In genomic region chrIII:10810837-10811814, ce11 we compare ENCODE assay signal across 8 worm cellular contexts.
A peak's percentile ranks its signal among the peaks of the same experiment; 100 is the strongest.
TF ChIP-seq lines count a peak whose summit lies in the region.

No protein-coding gene starts in this region.

TF ChIP-seq in whole organism, L1 larva, 84 proteins besides CTCF, POLR2A, EP300 and RAD21 (continues in another document):
- no peak for TF ChIP-seq fos-1 (tag; optimal IDR thresholded peaks at IDR 0.05; lab: Kevin White, UChicago)
- no peak for TF ChIP-seq vab-15 (tag; optimal IDR thresholded peaks at IDR 0.05; lab: Kevin White, UChicago)
- no peak for TF ChIP-seq hlh-4 (tag; optimal IDR thresholded peaks at IDR 0.05; lab: Kevin White, UChicago)
- TF ChIP-seq F16B12.6 (tag; optimal IDR thresholded peaks at IDR 0.05; lab: Kevin White, UChicago): no peak
- peak; percentile 28 for TF ChIP-seq xbp-1 (tag; optimal IDR thresholded peaks at IDR 0.05; lab: Kevin White, UChicago)
- TF ChIP-seq fkh-10 (GFP tag; optimal IDR thresholded peaks at IDR 0.05; lab: Kevin White, UChicago): no peak
- no peak for TF ChIP-seq ceh-90 (tag; optimal IDR thresholded peaks at IDR 0.05; lab: Kevin White, UChicago)
- TF ChIP-seq nhr-71 (tag; optimal IDR thresholded peaks at IDR 0.05; lab: Kevin White, UChicago): peak; percentile 51
- peak; percentile 12 for TF ChIP-seq pax-3 (tag; optimal IDR thresholded peaks at IDR 0.05; lab: Kevin White, UChicago)
- no peak for TF ChIP-seq jun-1 (tag; optimal IDR thresholded peaks at IDR 0.05; lab: Kevin White, UChicago)
- TF ChIP-seq ces-1 (GFP tag; optimal IDR thresholded peaks at IDR 0.05; lab: Kevin White, UChicago): no peak
- no peak for TF ChIP-seq mab-9 (GFP tag; IDR thresholded peaks at IDR 0.05; lab: Robert Waterston, UW)

TF ChIP-seq in whole organism, L2 larva, 48 proteins besides CTCF, POLR2A, EP300 and RAD21:
- peak in 1 of 2 experiments; percentile 36 for TF ChIP-seq lsy-2 (tag; optimal IDR thresholded peaks at IDR 0.05; lab: Kevin White, UChicago)
- TF ChIP-seq F13H6.1 (tag; optimal IDR thresholded peaks at IDR 0.05; lab: Kevin White, UChicago): peak; percentile 22
- TF ChIP-seq nhr-21 (tag; optimal IDR thresholded peaks at IDR 0.05; lab: Kevin White, UChicago): no peak
- peak; percentile 29 for TF ChIP-seq ama-1 (optimal IDR thresholded peaks at IDR 0.05; lab: Kevin White, UChicago)
- TF ChIP-seq alr-1 (tag; optimal IDR thresholded peaks at IDR 0.05; lab: Kevin White, UChicago): no peak
- no peak for TF ChIP-seq nhr-25 (tag; optimal IDR thresholded peaks at IDR 0.05; lab: Kevin White, UChicago)
- peak; percentile 33 for TF ChIP-seq nhr-129 (tag; optimal IDR thresholded peaks at IDR 0.05; lab: Kevin White, UChicago)
TF ChIP-seq in whole organism, L2 larva: peak in this region for 4.

TF ChIP-seq in whole organism, L4 larva, 104 proteins besides CTCF, POLR2A, EP300 and RAD21 (continues in another document):
- TF ChIP-seq php-3 (GFP tag; IDR thresholded peaks at IDR 0.05; lab: Robert Waterston, UW) (no peak), madf-5 (GFP tag; IDR thresholded peaks at IDR 0.05; lab: Robert Waterston, UW) (peak in 1 of 2 experiments; percentile 75; a peak in 1 of 4 replicates), dmd-8 (GFP tag; IDR thresholded peaks at IDR 0.05; lab: Robert Waterston, UW) (no peak), madf-9 (GFP tag; conservative IDR thresholded peaks at IDR 0.05; lab: Robert Waterston, UW) (0 out of 2 replicates have a peak, but pooled peaks have one; percentile 4), egl-43 (GFP tag; IDR thresholded peaks at IDR 0.05; lab: Robert Waterston, UW) (no peak; the same call in 1 of the 2 replicates), F44E2.7 (GFP tag; IDR thresholded peaks at IDR 0.05; lab: Robert Waterston, UW) (no peak), spr-1 (tag; optimal IDR thresholded peaks at IDR 0.05; lab: Kevin White, UChicago) (no peak), nhr-76 (tag; optimal IDR thresholded peaks at IDR 0.05; lab: Kevin White, UChicago) (no peak), hlh-11 (tag; optimal IDR thresholded peaks at IDR 0.05; lab: Kevin White, UChicago) (no peak), arid-1 (GFP tag; conservative IDR thresholded peaks at IDR 0.05; lab: Robert Waterston, UW) (peak; percentile 88), nhr-6 (tag; optimal IDR thresholded peaks at IDR 0.05; lab: Kevin White, UChicago) (no peak), daf-19 (GFP tag; conservative IDR thresholded peaks at IDR 0.05; lab: Robert Waterston, UW) (no peak)

TF ChIP-seq in whole organism, early embryonic, 17 proteins besides CTCF, POLR2A, EP300 and RAD21:
- TF ChIP-seq tbx-11 (GFP tag; IDR thresholded peaks at IDR 0.05; lab: Robert Waterston, UW): peak; percentile 38; the same call in 1 of the 2 replicates
- 0 out of 2 replicates have a peak, but pooled peaks have one; percentile 48 for TF ChIP-seq scrt-1 (GFP tag; IDR thresholded peaks at IDR 0.05; lab: Robert Waterston, UW)
- no peak for TF ChIP-seq hmbx-1 (tag; optimal IDR thresholded peaks at IDR 0.05; lab: Kevin White, UChicago)
- TF ChIP-seq sea-1 (GFP tag; conservative IDR thresholded peaks at IDR 0.05; lab: Robert Waterston, UW): peak; percentile 27; the same call in 1 of the 2 replicates
- no peak for TF ChIP-seq tbx-37 (GFP tag; conservative IDR thresholded peaks at IDR 0.05; lab: Robert Waterston, UW)
- TF ChIP-seq ceh-36 (tag; optimal IDR thresholded peaks at IDR 0.05; lab: Kevin White, UChicago): no peak
- TF ChIP-seq hmg-4 (GFP tag; optimal IDR thresholded peaks at IDR 0.05; lab: Kevin White, UChicago): no peak
- TF ChIP-seq pes-1 (GFP tag; IDR thresholded peaks at IDR 0.05; lab: Robert Waterston, UW): peak; percentile 57
TF ChIP-seq in whole organism, early embryonic: peak in this region for 4.

TF ChIP-seq in whole organism, late embryonic, 69 proteins besides CTCF, POLR2A, EP300 and RAD21 (continues in another document):
- TF ChIP-seq lim-6 (tag; optimal IDR thresholded peaks at IDR 0.05; lab: Kevin White, UChicago) (peak; percentile 76), unc-42 (tag; optimal IDR thresholded peaks at IDR 0.05; lab: Kevin White, UChicago) (peak; percentile 49), hlh-6 (tag; optimal IDR thresholded peaks at IDR 0.05; lab: Kevin White, UChicago) (peak; percentile 39), unc-86 (tag; optimal IDR thresholded peaks at IDR 0.05; lab: Kevin White, UChicago) (peak; percentile 11), tbx-2 (tag; optimal IDR thresholded peaks at IDR 0.05; lab: Kevin White, UChicago) (peak; percentile 85), ceh-45 (GFP tag; IDR thresholded peaks at IDR 0.05; lab: Robert Waterston, UW) (0 out of 2 replicates have a peak, but pooled peaks have one; percentile 12), nfya-1 (tag; optimal IDR thresholded peaks at IDR 0.05; lab: Kevin White, UChicago) (no peak), ttx-3 (tag; optimal IDR thresholded peaks at IDR 0.05; lab: Kevin White, UChicago) (no peak), pha-4 (tag; optimal IDR thresholded peaks at IDR 0.05; lab: Kevin White, UChicago) (no peak), fax-1 (tag; optimal IDR thresholded peaks at IDR 0.05; lab: Kevin White, UChicago) (peak; percentile 82), ceh-9 (tag; optimal IDR thresholded peaks at IDR 0.05; lab: Kevin White, UChicago) (no peak), syd-9 (tag; optimal IDR thresholded peaks at IDR 0.05; lab: Kevin White, UChicago) (no peak), mec-3 (tag; optimal IDR thresholded peaks at IDR 0.05; lab: Kevin White, UChicago; ENCODE audit: borderline replicate concordance) (peak; percentile 78)

TF ChIP-seq in whole organism, midembryonic, 9 proteins besides CTCF, POLR2A, EP300 and RAD21:
- TF ChIP-seq cog-1 (tag; optimal IDR thresholded peaks at IDR 0.05; lab: Kevin White, UChicago) (no peak), klf-2 (GFP tag; conservative IDR thresholded peaks at IDR 0.05; lab: Robert Waterston, UW) (no peak; the same call in none of the 2 replicates), ref-1 (GFP tag; conservative IDR thresholded peaks at IDR 0.05; lab: Robert Waterston, UW) (peak; percentile 44), ztf-23 (GFP tag; IDR thresholded peaks at IDR 0.05; lab: Robert Waterston, UW) (peak; percentile 60; the same call in 1 of the 2 replicates), med-1 (GFP tag; optimal IDR thresholded peaks at IDR 0.05; lab: Kevin White, UChicago; ENCODE audit: insufficient read depth) (no peak), tab-1 (GFP tag; IDR thresholded peaks at IDR 0.05; lab: Robert Waterston, UW) (no peak), ztf-29 (GFP tag; IDR thresholded peaks at IDR 0.05; lab: Robert Waterston, UW) (no peak), T22C8.4 (GFP tag; IDR thresholded peaks at IDR 0.05; lab: Robert Waterston, UW) (peak; percentile 22; the same call in 1 of the 2 replicates), flt-1 (GFP tag; IDR thresholded peaks at IDR 0.05; lab: Robert Waterston, UW) (peak; percentile 74)
TF ChIP-seq in whole organism, midembryonic: peak in this region for 4.

TF ChIP-seq in whole organism, mixed stage, embryonic, 35 proteins besides CTCF, POLR2A, EP300 and RAD21 (continues in another document):
- TF ChIP-seq nhr-76 (tag; optimal IDR thresholded peaks at IDR 0.05; lab: Kevin White, UChicago) (no peak), sptf-1 (tag; optimal IDR thresholded peaks at IDR 0.05; lab: Kevin White, UChicago) (peak; percentile 7), ztf-11 (tag; optimal IDR thresholded peaks at IDR 0.05; lab: Kevin White, UChicago) (no peak), unc-62 (GFP tag; optimal IDR thresholded peaks at IDR 0.05; lab: Kevin White, UChicago) (no peak), lin-13 (tag; optimal IDR thresholded peaks at IDR 0.05; lab: Kevin White, UChicago) (no peak), tbx-8 (GFP tag; optimal IDR thresholded peaks at IDR 0.05; lab: Kevin White, UChicago) (no peak), hlh-1 (tag; optimal IDR thresholded peaks at IDR 0.05; lab: Kevin White, UChicago) (no peak), bed-3 (GFP tag; optimal IDR thresholded peaks at IDR 0.05; lab: Kevin White, UChicago) (no peak), pha-4 (tag; optimal IDR thresholded peaks at IDR 0.05; lab: Kevin White, UChicago) (no peak), nhr-237 (tag; optimal IDR thresholded peaks at IDR 0.05; lab: Kevin White, UChicago) (no peak), ham-2 (GFP tag; optimal IDR thresholded peaks at IDR 0.05; lab: Kevin White, UChicago) (no peak), unc-120 (tag; optimal IDR thresholded peaks at IDR 0.05; lab: Kevin White, UChicago; ENCODE audit: poor library complexity, severe bottlenecking) (no peak), M03D4.4 (tag; optimal IDR thresholded peaks at IDR 0.05; lab: Kevin White, UChicago) (no peak), lsy-2 (tag; optimal IDR thresholded peaks at IDR 0.05; lab: Kevin White, UChicago) (no peak), blmp-1 (tag; optimal IDR thresholded peaks at IDR 0.05; lab: Kevin White, UChicago) (no peak), lin-32 (GFP tag; optimal IDR thresholded peaks at IDR 0.05; lab: Kevin White, UChicago) (no peak), mep-1 (tag; optimal IDR thresholded peaks at IDR 0.05; lab: Kevin White, UChicago) (no peak), elt-3 (tag; optimal IDR thresholded peaks at IDR 0.05; lab: Kevin White, UChicago) (no peak)

TF ChIP-seq in whole organism, young adult, 124 proteins besides CTCF, POLR2A, EP300 and RAD21 (continues in another document):
- peak; percentile 93 for TF ChIP-seq Y79H2A.3 (GFP tag; conservative IDR thresholded peaks at IDR 0.05; lab: Robert Waterston, UW)
- TF ChIP-seq nhr-80 (tag; optimal IDR thresholded peaks at IDR 0.05; lab: Kevin White, UChicago): no peak
- TF ChIP-seq zfh-2 (GFP tag; conservative IDR thresholded peaks at IDR 0.05; lab: Robert Waterston, UW): no peak
- no peak for TF ChIP-seq sptf-2 (GFP tag; optimal IDR thresholded peaks at IDR 0.05; lab: Kevin White, UChicago)
- peak; percentile 62 for TF ChIP-seq hmg-1.2 (GFP tag; IDR thresholded peaks at IDR 0.05; lab: Robert Waterston, UW)
- TF ChIP-seq him-1 (tag; optimal IDR thresholded peaks at IDR 0.05; lab: Kevin White, UChicago): peak; percentile 56
- TF ChIP-seq nfyb-1 (GFP tag; IDR thresholded peaks at IDR 0.05; lab: Robert Waterston, UW): peak; percentile 76
- TF ChIP-seq hrde-1 (tag; optimal IDR thresholded peaks at IDR 0.05; lab: Kevin White, UChicago; ENCODE audit: borderline replicate concordance): peak; percentile 68
- peak; percentile 97 for TF ChIP-seq Y95B8A.8 (GFP tag; IDR thresholded peaks at IDR 0.05; lab: Robert Waterston, UW)
- TF ChIP-seq hsf-1 (GFP tag; IDR thresholded peaks at IDR 0.05; lab: Robert Waterston, UW): peak; percentile 96
- peak; percentile 72; the same call in 1 of the 2 replicates for TF ChIP-seq Y56A3A.18 (GFP tag; IDR thresholded peaks at IDR 0.05; lab: Robert Waterston, UW)
- peak; percentile 19; the same call in 1 of the 2 replicates for TF ChIP-seq lir-1 (GFP tag; conservative IDR thresholded peaks at IDR 0.05; lab: Robert Waterston, UW)
- 0 out of 2 replicates have a peak, but pooled peaks have one; percentile 8 for TF ChIP-seq bed-2 (GFP tag; IDR thresholded peaks at IDR 0.05; lab: Robert Waterston, UW)
- peak; percentile 86 for TF ChIP-seq Y53F4B.3 (GFP tag; IDR thresholded peaks at IDR 0.05; lab: Robert Waterston, UW)
- TF ChIP-seq nfya-2 (GFP tag; IDR thresholded peaks at IDR 0.05; lab: Robert Waterston, UW): 0 out of 2 replicates have a peak, but pooled peaks have one; percentile 55
- peak; percentile 33 for TF ChIP-seq efl-1 (GFP tag; optimal IDR thresholded peaks at IDR 0.05; lab: Kevin White, UChicago)
- TF ChIP-seq Y53G8AR.9 (GFP tag; conservative IDR thresholded peaks at IDR 0.05; lab: Robert Waterston, UW): peak; percentile 92
- no peak for TF ChIP-seq F57A8.1 (GFP tag; optimal IDR thresholded peaks at IDR 0.05; lab: Kevin White, UChicago)
